Worm (Caenorhabditis elegans): ENCODE results near the gene F53C11.5.

- TF ChIP-seq sea-1 (GFP tag; conservative IDR thresholded peaks at IDR 0.05): no peak
- no peak for TF ChIP-seq scrt-1 (GFP tag; IDR thresholded peaks at IDR 0.05)
- no peak for TF ChIP-seq pes-1 (GFP tag; IDR thresholded peaks at IDR 0.05)
- no peak for TF ChIP-seq ama-1 (optimal IDR thresholded peaks at IDR 0.05)
- no peak for TF ChIP-seq tbx-11 (GFP tag; IDR thresholded peaks at IDR 0.05)
- TF ChIP-seq hmg-4 (GFP tag; optimal IDR thresholded peaks at IDR 0.05): no peak
- TF ChIP-seq ceh-36 (tag; optimal IDR thresholded peaks at IDR 0.05): no peak
These were observed 53.6 kb downstream of the F53C11.5 start, which contains the start of gene srx-17 for ce11 chrV:13840909-13841308.

Measured in whole organism, early embryonic.